Fruit fly (Drosophila melanogaster): ENCODE measurements around the gene flr.
A peak's percentile ranks its signal among the peaks of the same experiment; 100 is the strongest.

The flr gene

DNA sequence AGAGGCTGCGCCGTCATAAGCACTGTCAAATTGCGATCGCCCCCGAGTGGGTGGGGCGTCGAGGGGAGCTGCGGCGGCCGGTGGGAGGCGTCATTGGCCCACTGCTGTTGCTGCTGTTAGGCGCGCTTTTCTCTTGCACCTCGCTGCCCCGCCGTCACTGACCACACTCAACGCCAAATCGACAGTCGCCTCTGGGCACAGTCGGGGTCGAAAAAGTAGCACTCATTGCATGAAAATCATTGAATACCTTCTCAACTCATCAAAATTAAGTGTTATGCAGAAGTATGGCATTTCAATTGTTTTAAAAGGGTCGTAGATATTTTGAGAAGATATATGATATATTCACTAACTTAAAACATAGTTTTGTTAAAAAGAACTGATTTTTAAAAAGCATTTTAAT is 39.6 kb downstream of the flr start:
- no peak for TF ChIP-seq noc (tag; optimal IDR thresholded peaks at IDR 0.05)

DNA sequence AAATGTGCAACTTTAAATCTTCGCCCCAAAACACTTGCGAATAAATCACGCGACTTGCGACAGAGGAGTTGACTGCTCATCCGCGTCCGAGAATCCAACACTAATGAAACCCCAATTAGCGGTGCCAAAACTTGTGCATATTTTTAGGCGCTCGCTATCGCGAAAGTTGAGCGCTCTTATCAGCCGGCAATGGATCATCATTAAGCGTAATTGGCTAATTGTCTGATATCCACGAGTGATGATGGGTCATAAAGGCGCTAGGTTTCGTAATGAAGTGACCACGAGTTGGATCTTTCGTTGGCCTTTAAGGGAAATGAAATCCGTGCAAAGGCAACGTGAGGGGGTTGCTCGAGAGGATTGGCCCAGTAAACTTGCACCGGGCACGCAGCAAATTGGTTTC is 42.1 kb downstream of the flr start:
- peak; percentile 57 for TF ChIP-seq noc (tag; optimal IDR thresholded peaks at IDR 0.05)

DNA sequence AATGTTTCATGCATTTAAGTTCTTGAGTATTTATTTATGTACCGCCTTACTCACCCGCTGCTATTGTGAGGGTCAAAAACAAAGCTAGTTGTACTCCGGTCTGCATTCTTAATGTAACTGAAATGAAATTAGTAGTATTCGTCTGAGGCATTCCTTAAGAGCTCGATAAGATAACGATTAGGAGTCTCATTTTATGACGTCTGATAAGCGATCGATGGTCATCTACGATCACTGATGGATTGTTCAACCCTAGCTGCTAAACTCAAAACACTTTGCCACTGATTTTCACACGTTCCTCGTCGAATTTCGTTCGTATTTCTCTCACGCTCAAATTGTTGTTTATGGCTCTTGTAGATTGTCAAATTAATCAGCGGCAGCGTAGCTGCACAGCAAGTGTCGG is 44.5 kb downstream of the flr start, which contains the start of gene CG10116:
Gene CG10116 (minus strand): TSS at position 106 of the 400 bp plus-strand sequence.
- no peak for TF ChIP-seq noc (tag; optimal IDR thresholded peaks at IDR 0.05)
